Fruit fly (Drosophila melanogaster) whole organism: ENCODE measurements around the gene SelR.

Experiments used
- CG8478 ChIP-seq: fragments of >200 bp; optimal IDR thresholded peaks from 2 replicates; lab custom pipeline; 2018; ENCODE audit warnings: inconsistent platforms
- pan ChIP-seq: fragments of >200 bp; optimal IDR thresholded peaks from 2 replicates; lab custom pipeline; 2017
- psq ChIP-seq: fragments of >200 bp; optimal IDR thresholded peaks from 2 replicates; lab custom pipeline; 2017

dm6 chr3R:10872820-10873219 is 4.4 kb upstream of the SelR start, which contains the start of gene CG4596:
- no peak for TF ChIP-seq CG8478 (lab: Kevin White, UChicago)
- no peak for TF ChIP-seq psq
- TF ChIP-seq pan: no peak
